Worm (Caenorhabditis elegans): ENCODE measurements around the gene srj-54.

The srj-54 gene

DNA sequence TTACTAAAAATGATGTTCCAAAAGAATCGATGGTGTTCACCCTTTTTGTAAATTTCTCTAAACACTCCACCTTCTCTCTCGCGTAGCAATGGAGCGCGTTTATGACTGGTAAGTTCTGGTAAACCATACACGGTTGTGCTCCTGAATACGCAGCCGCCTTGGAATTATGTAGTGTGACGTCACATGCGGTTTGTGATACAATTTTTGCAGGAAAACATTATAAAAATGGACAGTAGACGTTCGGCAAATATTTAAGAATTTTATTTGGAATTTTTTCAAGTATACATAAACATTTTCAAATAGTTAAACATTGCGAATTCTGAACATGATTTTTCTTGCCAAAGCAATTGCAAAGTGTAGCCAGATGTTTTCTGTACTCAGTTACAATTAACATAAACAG is 17.9 kb upstream of the srj-54 start, which contains the start of gene F37B4.10:
F37B4.10 (minus strand) TSS at position 101 of the 400 bp plus-strand sequence.
- TF ChIP-seq scrt-1 (GFP tag; IDR thresholded peaks at IDR 0.05) (no peak), tbx-37 (GFP tag; conservative IDR thresholded peaks at IDR 0.05) (no peak), ceh-36 (tag; optimal IDR thresholded peaks at IDR 0.05) (no peak), ama-1 (optimal IDR thresholded peaks at IDR 0.05) (no peak), hmg-4 (GFP tag; optimal IDR thresholded peaks at IDR 0.05) (no peak), ets-7 (tag; optimal IDR thresholded peaks at IDR 0.05) (no peak), F13C5.2 (tag; optimal IDR thresholded peaks at IDR 0.05) (no peak), pes-1 (GFP tag; IDR thresholded peaks at IDR 0.05) (no peak), hnd-1 (tag; optimal IDR thresholded peaks at IDR 0.05) (no peak), hmbx-1 (tag; optimal IDR thresholded peaks at IDR 0.05) (no peak), ceh-13 (GFP tag; optimal IDR thresholded peaks at IDR 0.05) (no peak)

- no peak for TF ChIP-seq hmbx-1 (tag; optimal IDR thresholded peaks at IDR 0.05)
- TF ChIP-seq hnd-1 (tag; optimal IDR thresholded peaks at IDR 0.05) = no peak
- TF ChIP-seq scrt-1 (GFP tag; IDR thresholded peaks at IDR 0.05) = no peak
- no peak for TF ChIP-seq ama-1 (optimal IDR thresholded peaks at IDR 0.05)
- no peak for TF ChIP-seq F13C5.2 (tag; optimal IDR thresholded peaks at IDR 0.05)
- TF ChIP-seq ceh-36 (tag; optimal IDR thresholded peaks at IDR 0.05) = no peak
- TF ChIP-seq ets-7 (tag; optimal IDR thresholded peaks at IDR 0.05) = no peak
- TF ChIP-seq B0310.2 (tag; optimal IDR thresholded peaks at IDR 0.05) = no peak
- no peak for TF ChIP-seq flt-1 (GFP tag; IDR thresholded peaks at IDR 0.05)
- TF ChIP-seq pes-1 (GFP tag; IDR thresholded peaks at IDR 0.05) = no peak
- TF ChIP-seq hmg-4 (GFP tag; optimal IDR thresholded peaks at IDR 0.05) = no peak
- no peak for TF ChIP-seq tbx-37 (GFP tag; conservative IDR thresholded peaks at IDR 0.05)
- no peak for TF ChIP-seq aly-1 (tag; optimal IDR thresholded peaks at IDR 0.05)
These were observed 16.7 kb upstream of the srj-54 start for ce11 chrV:2876188-2876831.

DNA sequence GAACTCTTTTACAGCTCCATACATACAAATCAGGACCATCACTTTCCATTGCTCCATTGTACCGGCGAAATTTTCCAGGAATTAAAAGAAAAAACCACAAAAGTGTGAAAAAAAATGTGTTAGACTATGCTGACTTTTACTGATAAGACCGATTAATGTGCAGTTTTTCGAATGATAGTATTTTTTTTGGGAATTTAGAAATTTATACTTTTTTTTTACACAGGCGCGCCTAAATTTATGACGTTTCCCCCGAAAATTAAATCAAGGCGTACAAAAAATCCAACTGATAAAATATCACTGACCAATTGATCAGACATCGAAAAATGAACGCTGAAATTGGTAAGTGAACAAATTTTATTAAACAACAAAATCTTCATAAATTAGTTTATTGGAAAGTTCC is 15.8 kb upstream of the srj-54 start, which contains the start of gene folt-2:
folt-2 (minus strand) TSS at position 179 of the 400 bp plus-strand sequence.
- no peak for TF ChIP-seq tbx-37 (GFP tag; conservative IDR thresholded peaks at IDR 0.05)
- TF ChIP-seq tbx-11 (GFP tag; IDR thresholded peaks at IDR 0.05) = 0 out of 2 replicates have a peak, but pooled peaks have one; percentile 16
- no peak for TF ChIP-seq hmg-4 (GFP tag; optimal IDR thresholded peaks at IDR 0.05)
- no peak for TF ChIP-seq F13C5.2 (tag; optimal IDR thresholded peaks at IDR 0.05)
- no peak for TF ChIP-seq sea-1 (GFP tag; conservative IDR thresholded peaks at IDR 0.05)
- TF ChIP-seq ceh-13 (GFP tag; optimal IDR thresholded peaks at IDR 0.05) = no peak
- TF ChIP-seq ceh-36 (tag; optimal IDR thresholded peaks at IDR 0.05) = no peak

DNA sequence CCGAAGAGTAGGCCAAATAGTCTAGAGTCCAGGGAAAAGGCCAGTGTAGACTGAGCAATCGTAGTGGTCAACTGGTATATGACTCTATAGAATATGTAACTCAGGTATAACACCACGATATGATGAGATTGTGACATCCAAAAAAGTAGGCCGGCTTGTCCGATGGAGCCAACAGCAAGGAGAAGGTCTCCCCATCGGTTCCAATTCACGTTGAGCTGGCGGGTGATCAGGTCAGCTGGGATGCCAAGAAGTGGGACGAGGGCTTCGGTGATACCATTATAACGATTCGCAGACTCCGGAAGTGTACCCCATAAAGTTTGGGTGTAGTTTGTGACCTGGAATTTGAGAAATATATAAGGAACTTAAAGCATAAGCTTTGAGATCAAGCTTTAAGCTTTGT is 13.3 kb upstream of the srj-54 start:
- TF ChIP-seq hmbx-1 (tag; optimal IDR thresholded peaks at IDR 0.05) = no peak
- no peak for TF ChIP-seq B0310.2 (tag; optimal IDR thresholded peaks at IDR 0.05)
- TF ChIP-seq aly-1 (tag; optimal IDR thresholded peaks at IDR 0.05) = no peak
- no peak for TF ChIP-seq tra-4 (tag; optimal IDR thresholded peaks at IDR 0.05)
- TF ChIP-seq tbx-11 (GFP tag; IDR thresholded peaks at IDR 0.05) = no peak
- TF ChIP-seq F13C5.2 (tag; optimal IDR thresholded peaks at IDR 0.05) = no peak
- no peak for TF ChIP-seq flt-1 (GFP tag; IDR thresholded peaks at IDR 0.05)
- TF ChIP-seq ama-1 (optimal IDR thresholded peaks at IDR 0.05) = no peak
- TF ChIP-seq ceh-36 (tag; optimal IDR thresholded peaks at IDR 0.05) = no peak
- no peak for TF ChIP-seq hnd-1 (tag; optimal IDR thresholded peaks at IDR 0.05)
- TF ChIP-seq scrt-1 (GFP tag; IDR thresholded peaks at IDR 0.05) = no peak
- no peak for TF ChIP-seq sea-1 (GFP tag; conservative IDR thresholded peaks at IDR 0.05)
- no peak for TF ChIP-seq ceh-13 (GFP tag; optimal IDR thresholded peaks at IDR 0.05)
- TF ChIP-seq hmg-4 (GFP tag; optimal IDR thresholded peaks at IDR 0.05) = no peak
- no peak for TF ChIP-seq tbx-37 (GFP tag; conservative IDR thresholded peaks at IDR 0.05)
- TF ChIP-seq pes-1 (GFP tag; IDR thresholded peaks at IDR 0.05) = no peak
- no peak for TF ChIP-seq ets-7 (tag; optimal IDR thresholded peaks at IDR 0.05)

DNA sequence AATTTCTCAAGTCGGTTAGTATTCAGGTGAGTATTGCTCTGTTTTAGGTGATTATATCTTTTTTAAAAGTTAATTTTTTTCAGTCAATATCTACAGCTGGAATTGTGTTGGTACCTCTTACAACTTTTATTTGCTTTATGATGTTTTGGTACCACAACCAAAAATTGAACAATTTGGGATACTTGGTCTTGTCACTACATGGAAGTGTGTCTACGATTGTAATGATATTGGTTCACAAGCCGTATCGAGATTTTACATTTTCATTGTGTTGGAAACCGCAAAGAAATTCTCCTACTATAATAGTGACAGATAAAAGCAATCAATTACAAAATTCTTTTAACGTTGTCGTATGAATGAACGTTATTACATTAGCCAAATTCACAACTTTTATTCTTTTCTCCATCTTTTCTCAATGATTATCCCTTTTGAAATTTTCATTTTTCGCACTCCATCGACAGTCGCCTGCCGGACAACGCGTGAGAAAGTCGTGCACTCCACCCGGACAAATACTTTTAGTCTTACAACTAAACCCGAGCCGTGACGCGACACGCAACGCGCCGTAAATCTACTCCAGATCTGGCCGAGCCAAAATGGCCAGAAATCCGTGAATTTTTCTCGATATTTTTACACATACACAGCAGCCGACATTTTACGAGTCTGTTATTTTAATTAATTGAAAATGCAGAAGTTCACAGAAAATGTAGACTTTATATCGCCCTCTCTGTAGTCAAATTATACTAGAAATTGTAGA is 12.3 kb upstream of the srj-54 start:
- TF ChIP-seq ama-1 (optimal IDR thresholded peaks at IDR 0.05) (no peak), F13C5.2 (tag; optimal IDR thresholded peaks at IDR 0.05) (no peak), ceh-36 (tag; optimal IDR thresholded peaks at IDR 0.05) (no peak), pes-1 (GFP tag; IDR thresholded peaks at IDR 0.05) (no peak), tbx-11 (GFP tag; IDR thresholded peaks at IDR 0.05) (no peak), sea-1 (GFP tag; conservative IDR thresholded peaks at IDR 0.05) (no peak), B0310.2 (tag; optimal IDR thresholded peaks at IDR 0.05) (no peak), hnd-1 (tag; optimal IDR thresholded peaks at IDR 0.05) (no peak), ets-7 (tag; optimal IDR thresholded peaks at IDR 0.05) (no peak)

DNA sequence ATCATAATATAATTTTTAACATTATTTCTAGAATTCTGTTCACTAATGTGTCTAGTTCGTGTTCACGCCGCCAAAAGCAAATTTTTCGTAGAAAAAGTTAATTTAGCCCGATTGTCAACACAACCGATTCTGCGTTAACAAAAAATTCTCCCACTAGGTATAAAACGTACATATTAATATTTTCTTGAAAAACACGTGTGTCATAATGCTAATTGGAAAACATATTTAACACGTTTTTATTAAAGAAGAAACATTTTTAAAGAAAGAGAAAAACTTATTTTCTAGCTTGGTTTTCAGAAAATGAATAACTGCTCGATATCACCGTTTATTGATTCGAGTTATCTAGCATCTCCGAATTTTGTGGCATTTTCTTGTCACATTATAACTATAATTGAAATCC is 10.5 kb upstream of the srj-54 start, which contains the start of gene srh-243:
srh-243 (plus strand) TSS at position 301 of the 400 bp plus-strand sequence.
- TF ChIP-seq tbx-37 (GFP tag; conservative IDR thresholded peaks at IDR 0.05) (no peak), tbx-11 (GFP tag; IDR thresholded peaks at IDR 0.05) (no peak), ceh-36 (tag; optimal IDR thresholded peaks at IDR 0.05) (no peak), hnd-1 (tag; optimal IDR thresholded peaks at IDR 0.05) (no peak), flt-1 (GFP tag; IDR thresholded peaks at IDR 0.05) (no peak), B0310.2 (tag; optimal IDR thresholded peaks at IDR 0.05) (no peak), F13C5.2 (tag; optimal IDR thresholded peaks at IDR 0.05) (no peak), pes-1 (GFP tag; IDR thresholded peaks at IDR 0.05) (no peak), ama-1 (optimal IDR thresholded peaks at IDR 0.05) (no peak)

DNA sequence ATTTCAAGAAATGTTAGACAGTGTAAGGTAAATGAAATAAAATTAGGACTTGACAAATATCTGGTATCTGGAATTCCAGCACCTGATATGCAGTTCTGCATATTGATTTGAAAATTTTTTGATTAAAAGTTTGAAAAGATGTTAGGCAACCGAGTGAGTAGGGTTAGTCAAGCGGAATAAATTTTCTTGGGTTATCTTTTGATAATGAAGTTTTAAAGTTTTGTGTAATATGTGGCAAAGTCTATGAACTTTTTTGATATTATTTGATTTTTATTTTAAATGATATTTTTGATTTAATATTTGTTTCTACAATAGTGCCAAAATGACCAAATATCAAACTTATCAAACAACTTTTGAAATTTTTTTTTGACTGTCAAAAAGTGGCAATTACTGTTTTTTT is 9.9 kb upstream of the srj-54 start, which contains the start of gene srh-241:
srh-241 (minus strand) TSS at position 101 of the 400 bp plus-strand sequence.
- no peak for TF ChIP-seq pes-1 (GFP tag; IDR thresholded peaks at IDR 0.05)
- TF ChIP-seq F13C5.2 (tag; optimal IDR thresholded peaks at IDR 0.05) = no peak
- TF ChIP-seq hmbx-1 (tag; optimal IDR thresholded peaks at IDR 0.05) = no peak
- TF ChIP-seq ets-7 (tag; optimal IDR thresholded peaks at IDR 0.05) = no peak
- TF ChIP-seq tra-4 (tag; optimal IDR thresholded peaks at IDR 0.05) = no peak
- TF ChIP-seq aly-1 (tag; optimal IDR thresholded peaks at IDR 0.05) = no peak
- TF ChIP-seq ama-1 (optimal IDR thresholded peaks at IDR 0.05) = no peak
- no peak for TF ChIP-seq ceh-13 (GFP tag; optimal IDR thresholded peaks at IDR 0.05)
- TF ChIP-seq B0310.2 (tag; optimal IDR thresholded peaks at IDR 0.05) = no peak
- TF ChIP-seq flt-1 (GFP tag; IDR thresholded peaks at IDR 0.05) = no peak
- TF ChIP-seq sea-1 (GFP tag; conservative IDR thresholded peaks at IDR 0.05) = no peak

Data from whole organism, early embryonic.